Worm (Caenorhabditis elegans) whole organism, L4 larva: Measurements from ENCODE around the gene C13C4.7.
"Not testable (repeated sequence)": the region's sequence is repeated elsewhere in the genome, so short reads cannot be mapped to it uniquely, and the experiment has no call there.

Experiments
- F26F4.8 ChIP-seq: fragments of 200-800 bp; sonication (Bioruptor generic); conservative IDR thresholded peaks from 2 replicates; pipeline ENCODE4 v1.3.6; 2022; ENCODE audit warnings: missing genetic modification characterization, missing compliant biosample characterization
- Y105C5A.15 ChIP-seq: fragments of 200-800 bp; sonication (Bioruptor generic); IDR thresholded peaks from 2 replicates; pipeline ENCODE4 v1.3.6; 2022; ENCODE audit warnings: missing genetic modification characterization, missing compliant biosample characterization
- Y48G9A.11 ChIP-seq: fragments of 200-800 bp; sonication (Bioruptor generic); IDR thresholded peaks from 2 replicates; pipeline ENCODE4 v1.3.6; 2022; ENCODE audit warnings: missing genetic modification reagents, missing genetic modification characterization, missing compliant biosample characterization
- aha-1 ChIP-seq: fragments of 150-350 bp; peaks from one replicate; lab custom pipeline; 2014; ENCODE audit warnings: missing biosample characterization, missing genetic modification characterization
- aly-2 ChIP-seq: sonication (generic microtip); optimal IDR thresholded peaks from 2 replicates; lab custom pipeline; 2018; ENCODE audit warnings: missing biosample characterization, missing genetic modification characterization
- ama-1 ChIP-seq: fragments of 150-350 bp; optimal IDR thresholded peaks from 2 replicates; lab custom pipeline; 2014; ENCODE audit warnings: inconsistent platforms, mixed read lengths
- ceh-28 ChIP-seq: fragments of 150-350 bp; optimal IDR thresholded peaks from 2 replicates; lab custom pipeline; 2014; ENCODE audit warnings: missing biosample characterization, missing genetic modification reagents, missing genetic modification characterization
- ceh-44 ChIP-seq: fragments of 200-800 bp; sonication (Bioruptor generic); IDR thresholded peaks from 2 replicates; pipeline ENCODE4 v1.3.6; 2022; ENCODE audit warnings: missing genetic modification reagents, missing genetic modification characterization, missing compliant biosample characterization
- ceh-62 ChIP-seq: sonication (generic microtip); optimal IDR thresholded peaks from 2 replicates; lab custom pipeline; 2017; ENCODE audit warnings: missing biosample characterization, missing genetic modification characterization
- ceh-82 ChIP-seq: sonication (generic microtip); optimal IDR thresholded peaks from 2 replicates; lab custom pipeline; 2017; ENCODE audit warnings: missing biosample characterization, missing genetic modification characterization
- daf-16 ChIP-seq, 3 experiments: sonication (generic microtip); optimal IDR thresholded peaks; 2 replicates each; lab custom pipeline; 2016 to 2017; ENCODE audit warnings: missing genetic modification characterization in 3 of 3, missing genetic modification reagents in 3 of 3, mild to moderate bottlenecking in 2 of 3, missing compliant biosample characterization in 2 of 3, missing biosample characterization in 1 of 3, moderate library complexity in 1 of 3
- daf-8 ChIP-seq: fragments of 200-800 bp; sonication (Bioruptor generic); IDR thresholded peaks from 2 replicates; pipeline ENCODE4 v1.3.6; 2022; ENCODE audit warnings: missing genetic modification characterization, missing compliant biosample characterization
- dmd-6 ChIP-seq: fragments of 200-800 bp; sonication (Bioruptor generic); IDR thresholded peaks from 2 replicates; pipeline ENCODE4 v1.3.6; 2022; ENCODE audit warnings: missing genetic modification reagents, missing genetic modification characterization, missing compliant biosample characterization
- dmd-9 ChIP-seq: fragments of 200-800 bp; sonication (Bioruptor generic); IDR thresholded peaks from 2 replicates; pipeline ENCODE4 v1.3.6; 2022; ENCODE audit warnings: missing genetic modification reagents, missing genetic modification characterization, missing compliant biosample characterization
- dpl-1 ChIP-seq: fragments of 150-350 bp; optimal IDR thresholded peaks from 2 replicates; lab custom pipeline; 2014; ENCODE audit warnings: missing biosample characterization, missing genetic modification reagents, missing genetic modification characterization
- dve-1 ChIP-seq: sonication (generic microtip); optimal IDR thresholded peaks from 2 replicates; lab custom pipeline; 2017; ENCODE audit warnings: antibody characterized with exemption, mild to moderate bottlenecking, missing genetic modification characterization, missing compliant biosample characterization; ENCODE audit not compliant: insufficient read depth
- egl-27 ChIP-seq: sonication (generic microtip); optimal IDR thresholded peaks from 3 replicates; lab custom pipeline; 2017; ENCODE audit warnings: missing biosample characterization, missing genetic modification reagents, missing genetic modification characterization
- gei-8 ChIP-seq: fragments of 200-800 bp; sonication (Bioruptor generic); optimal IDR thresholded peaks from 2 replicates; lab custom pipeline; 2018; ENCODE audit warnings: mild to moderate bottlenecking, missing genetic modification characterization, missing compliant biosample characterization
- hlh-11 ChIP-seq: fragments of 200-800 bp; sonication (Bioruptor generic); optimal IDR thresholded peaks from 2 replicates; lab custom pipeline; 2018; ENCODE audit warnings: mild to moderate bottlenecking, missing genetic modification characterization, missing compliant biosample characterization
- hmg-1.1 ChIP-seq: fragments of 200-800 bp; sonication (Bioruptor generic); IDR thresholded peaks from 2 replicates; pipeline ENCODE4 v1.3.6; 2022; ENCODE audit warnings: missing genetic modification reagents, missing genetic modification characterization, missing compliant biosample characterization
- jun-1 ChIP-seq: fragments of 150-350 bp; optimal IDR thresholded peaks from 2 replicates; lab custom pipeline; 2014; ENCODE audit warnings: missing biosample characterization, missing genetic modification reagents, missing genetic modification characterization
- lin-1 ChIP-seq: fragments of 200-800 bp; sonication (Bioruptor generic); IDR thresholded peaks from 2 replicates; pipeline ENCODE4 v1.3.6; 2022; ENCODE audit warnings: missing genetic modification reagents, missing genetic modification characterization, missing compliant biosample characterization
- lin-15B ChIP-seq: fragments of 150-350 bp; sonication (generic microtip); optimal IDR thresholded peaks from 3 replicates; lab custom pipeline; 2014; ENCODE audit warnings: missing biosample characterization, missing genetic modification characterization
- lin-38 ChIP-seq: fragments of 200-800 bp; sonication (Bioruptor generic); IDR thresholded peaks from 2 replicates; pipeline ENCODE4 v1.3.6; 2022; ENCODE audit warnings: missing genetic modification reagents, missing genetic modification characterization, missing compliant biosample characterization
- mdl-1 ChIP-seq, 2 experiments: fragments of 150-350 bp in 1 of 2; sonication (generic microtip) in 1 of 2; optimal IDR thresholded peaks; 2 replicates each; lab custom pipeline; 2014 to 2017; ENCODE audit warnings: missing biosample characterization in 2 of 2, missing genetic modification characterization in 2 of 2
- mxl-2 ChIP-seq: fragments of 200-800 bp; sonication (Bioruptor generic); conservative IDR thresholded peaks from 2 replicates; pipeline ENCODE4 v1.3.6; 2022; ENCODE audit warnings: missing genetic modification reagents, missing genetic modification characterization, missing compliant biosample characterization
- mxl-3 ChIP-seq: fragments of 200-800 bp; sonication (Bioruptor generic); optimal IDR thresholded peaks from 2 replicates; lab custom pipeline; 2018; ENCODE audit warnings: mild to moderate bottlenecking, missing genetic modification characterization, missing compliant biosample characterization
- nhr-237 ChIP-seq: sonication (generic microtip); optimal IDR thresholded peaks from 2 replicates; lab custom pipeline; 2017; ENCODE audit warnings: missing biosample characterization, missing genetic modification characterization
- nhr-28 ChIP-seq: fragments of 150-350 bp; optimal IDR thresholded peaks from 2 replicates; lab custom pipeline; 2014; ENCODE audit warnings: missing biosample characterization, missing genetic modification characterization
- nhr-6 ChIP-seq: fragments of 150-350 bp; optimal IDR thresholded peaks from 2 replicates; lab custom pipeline; 2014; ENCODE audit warnings: missing biosample characterization, missing genetic modification characterization
- nhr-77 ChIP-seq: fragments of 150-350 bp; optimal IDR thresholded peaks from 2 replicates; lab custom pipeline; 2014; ENCODE audit warnings: missing biosample characterization, missing genetic modification characterization
- pha-4 ChIP-seq, 2 experiments: fragments of 150-350 bp in 1 of 2; fragments of 200-800 bp in 1 of 2; sonication (Bioruptor generic) in 1 of 2; IDR thresholded peaks in 1 of 2; optimal IDR thresholded peaks in 1 of 2; 2 replicates each; pipeline versions ENCODE4 v1.3.6 to Lab custom; 2014 to 2022; ENCODE audit warnings: missing genetic modification characterization in 2 of 2, missing genetic modification reagents in 2 of 2, missing biosample characterization in 1 of 2, missing compliant biosample characterization in 1 of 2
- php-3 ChIP-seq: fragments of 200-800 bp; sonication (Bioruptor generic); IDR thresholded peaks from 2 replicates; pipeline ENCODE4 v1.3.6; 2022; ENCODE audit warnings: missing genetic modification reagents, missing genetic modification characterization, missing compliant biosample characterization
- rbr-2 ChIP-seq: sonication (generic microtip); optimal IDR thresholded peaks from 2 replicates; lab custom pipeline; 2016; ENCODE audit warnings: missing genotype, missing genetic modification characterization, missing compliant biosample characterization
- skn-1 ChIP-seq: fragments of 150-350 bp; optimal IDR thresholded peaks from 2 replicates; lab custom pipeline; 2014; ENCODE audit warnings: missing biosample characterization, missing genetic modification characterization
- spr-3 ChIP-seq: fragments of 200-800 bp; sonication (Bioruptor generic); optimal IDR thresholded peaks from 2 replicates; lab custom pipeline; 2018; ENCODE audit warnings: mild to moderate bottlenecking, missing genetic modification characterization, missing compliant biosample characterization
- tra-1 ChIP-seq: fragments of 200-800 bp; sonication (Bioruptor generic); IDR thresholded peaks from 2 replicates; pipeline ENCODE4 v1.3.6; 2022; ENCODE audit warnings: missing genetic modification reagents, missing genetic modification characterization, missing compliant biosample characterization
- unc-39 ChIP-seq: sonication (generic microtip); optimal IDR thresholded peaks from 2 replicates; lab custom pipeline; 2017; ENCODE audit warnings: missing biosample characterization, missing genetic modification characterization
- unc-62 ChIP-seq, 3 experiments: fragments of 150-350 bp in 1 of 3; sonication (generic microtip); optimal IDR thresholded peaks in 2 of 3; peaks in 1 of 3; 1 replicate in 1 of 3; 2 replicates in 2 of 3; lab custom pipeline; 2014 to 2017; ENCODE audit warnings: missing biosample characterization in 3 of 3, missing genetic modification characterization in 3 of 3, missing genetic modification reagents in 3 of 3, missing genotype in 1 of 3
- zip-11 ChIP-seq: fragments of 200-800 bp; sonication (Bioruptor generic); IDR thresholded peaks from 2 replicates; pipeline ENCODE4 v1.3.6; 2022; ENCODE audit warnings: missing genetic modification characterization, missing compliant biosample characterization

The C13C4.7 gene

ce11 chrV:12130688-12131087 is 10.4 kb upstream of the C13C4.7 start, which contains the start of gene C27A7.6:
C27A7.6 (minus strand) TSS chrV:12130788.
- TF ChIP-seq unc-39 (tag; lab: Kevin White, UChicago); gei-8 (GFP tag; lab: Kevin White, UChicago); nhr-237: not testable (repeated sequence)

- TF ChIP-seq dpl-1 (GFP tag; lab: Kevin White, UChicago) (no peak), lin-1 (GFP tag; lab: Robert Waterston, UW) (no peak), zip-11 (no peak), daf-8 (no peak), ceh-82 (no peak), dmd-6 (GFP tag; lab: Robert Waterston, UW) (no peak), hmg-1.1 (GFP tag; lab: Robert Waterston, UW) (no peak), mdl-1 (tag; optimal IDR thresholded peaks at IDR 0.05; lab: Kevin White, UChicago) (no peak), skn-1 (tag; lab: Kevin White, UChicago) (no peak), tra-1 (GFP tag; lab: Robert Waterston, UW) (no peak), ceh-28 (tag; lab: Kevin White, UChicago) (no peak), mxl-3 (GFP tag; lab: Kevin White, UChicago) (no peak), ceh-62 (no peak), spr-3 (GFP tag; lab: Kevin White, UChicago) (no peak), nhr-237 (no peak), aly-2 (tag; lab: Kevin White, UChicago) (no peak)
These were observed 993 bp upstream of the C13C4.7 start, which contains the start of gene C13C4.6 for ce11 chrV:12121274-12121673. C13C4.6 (plus strand) TSS chrV:12121574.

ce11 chrV:12117567-12118053 is 2.7 kb downstream of the C13C4.7 start, which contains the start of gene C13C4.8:
C13C4.8 (plus strand) TSS chrV:12118003.
- TF ChIP-seq pha-4 (GFP tag; IDR thresholded peaks at IDR 0.05; lab: Robert Waterston, UW) (no peak), pha-4 (tag; optimal IDR thresholded peaks at IDR 0.05; lab: Kevin White, UChicago) (peak; percentile 9), Y105C5A.15 (GFP tag; lab: Robert Waterston, UW) (no peak), dmd-9 (GFP tag; lab: Robert Waterston, UW) (no peak), tra-1 (GFP tag; lab: Robert Waterston, UW) (no peak), mxl-2 (GFP tag; lab: Robert Waterston, UW) (no peak), egl-27 (tag; lab: Kevin White, UChicago) (no peak), aha-1 (tag; lab: Kevin White, UChicago) (peak; percentile 90)
- TF ChIP-seq, all 104 proteins: peak for 2

ce11 chrV:12115150-12115549 is 5.1 kb downstream of the C13C4.7 start:
- TF ChIP-seq dve-1 = peak; percentile 38
- TF ChIP-seq Y48G9A.11 (GFP tag; lab: Robert Waterston, UW) = no peak
- TF ChIP-seq unc-62 (GFP tag; optimal IDR thresholded peaks at IDR 0.05 in 1 of 2; lab: Kevin White, UChicago) = peak in 1 of 2 experiments; percentile 97
- TF ChIP-seq unc-62 (tag; optimal IDR thresholded peaks at IDR 0.05; lab: Kevin White, UChicago) = no peak
- peak; percentile 75 for TF ChIP-seq dmd-6 (GFP tag; lab: Robert Waterston, UW)
- TF ChIP-seq ama-1 (lab: Kevin White, UChicago) = no peak
- TF ChIP-seq php-3 = no peak; the same call in 1 of the 2 replicates
- TF ChIP-seq nhr-28 (tag; lab: Kevin White, UChicago) = peak; percentile 81
- TF ChIP-seq daf-16 (GFP tag; optimal IDR thresholded peaks at IDR 0.05; lab: Kevin White, UChicago) = no peak
- peak; percentile 69 for TF ChIP-seq daf-16 (tag; optimal IDR thresholded peaks at IDR 0.05; lab: Kevin White, UChicago)
- TF ChIP-seq, all 104 proteins: peak for 5

- no peak for TF ChIP-seq gei-8 (GFP tag; lab: Kevin White, UChicago)
- no peak for TF ChIP-seq jun-1 (tag; lab: Kevin White, UChicago)
- no peak for TF ChIP-seq mdl-1 (tag; optimal IDR thresholded peaks at IDR 0.05; lab: Kevin White, UChicago)
- no peak for TF ChIP-seq unc-39 (tag; lab: Kevin White, UChicago)
- no peak for TF ChIP-seq nhr-6
- TF ChIP-seq F26F4.8 (GFP tag; lab: Robert Waterston, UW) = no peak
- TF ChIP-seq hlh-11 = no peak
- TF ChIP-seq ceh-44 (GFP tag; lab: Robert Waterston, UW) = no peak
- TF ChIP-seq lin-38 (GFP tag; lab: Robert Waterston, UW) = no peak
- TF ChIP-seq nhr-77 (tag; lab: Kevin White, UChicago) = no peak
- no peak for TF ChIP-seq pha-4 (GFP tag; IDR thresholded peaks at IDR 0.05; lab: Robert Waterston, UW)
- no peak for TF ChIP-seq pha-4 (tag; optimal IDR thresholded peaks at IDR 0.05; lab: Kevin White, UChicago)
- TF ChIP-seq dmd-6 (GFP tag; lab: Robert Waterston, UW) = no peak
- no peak for TF ChIP-seq lin-15B (tag; lab: Kevin White, UChicago)
- TF ChIP-seq rbr-2 (tag; lab: Kevin White, UChicago) = no peak
These were observed 5.6 kb downstream of the C13C4.7 start, which contains the start of gene spin-1 for ce11 chrV:12114693-12115092. spin-1 (plus strand) TSS chrV:12114993.
